Fruit fly (Drosophila melanogaster) whole organism, wandering third instar larva: ENCODE data around the gene Faa.

Experiments
- Abd-B ChIP-seq: fragments of >200 bp; optimal IDR thresholded peaks from 2 replicates; lab custom pipeline; 2017; ENCODE audit warnings: missing biosample characterization, missing genetic modification characterization
- CG9705 ChIP-seq: fragments of 200-800 bp; sonication (Bioruptor generic); optimal IDR thresholded peaks from 2 replicates; lab custom pipeline; 2018; ENCODE audit warnings: missing biosample characterization, mild to moderate bottlenecking, missing genetic modification characterization
- CrebA ChIP-seq: fragments of 200-800 bp; sonication (Bioruptor generic); optimal IDR thresholded peaks from 2 replicates; lab custom pipeline; 2016; ENCODE audit warnings: missing biosample characterization, mild to moderate bottlenecking, missing genetic modification characterization, borderline replicate concordance
- Dfd ChIP-seq: fragments of >200 bp; optimal IDR thresholded peaks from 2 replicates; lab custom pipeline; 2017; ENCODE audit warnings: missing biosample characterization, missing genetic modification characterization
- Dif ChIP-seq: fragments of 200-275, 200-300 bp; sonication (Bioruptor generic); optimal IDR thresholded peaks from 2 replicates; lab custom pipeline; 2018; ENCODE audit warnings: missing biosample characterization, missing genetic modification characterization; ENCODE audit not compliant: partially characterized antibody
- GATAd ChIP-seq: sonication (Bioruptor generic); optimal IDR thresholded peaks from 2 replicates; lab custom pipeline; 2016; ENCODE audit warnings: missing biosample characterization, missing genetic modification characterization
- HLH106 ChIP-seq: fragments of 200-800 bp; optimal IDR thresholded peaks from 3 replicates; lab custom pipeline; 2019; ENCODE audit warnings: missing biosample characterization, mild to moderate bottlenecking, missing genetic modification characterization, moderate library complexity
- Hnf4 ChIP-seq: fragments of 200-800 bp; sonication (Bioruptor generic); optimal IDR thresholded peaks from 2 replicates; lab custom pipeline; 2016; ENCODE audit warnings: missing biosample characterization, mild to moderate bottlenecking, missing genetic modification characterization
- Hr83 ChIP-seq: fragments of 200-300 bp; sonication (Bioruptor generic); optimal IDR thresholded peaks from 2 replicates; lab custom pipeline; 2016; ENCODE audit warnings: missing biosample characterization, mild to moderate bottlenecking, missing genetic modification characterization, moderate library complexity; ENCODE audit not compliant: poor library complexity, severe bottlenecking
- Jra ChIP-seq: sonication (Bioruptor generic); optimal IDR thresholded peaks from 2 replicates; lab custom pipeline; 2016; ENCODE audit warnings: missing biosample characterization, missing genetic modification characterization
- Mio ChIP-seq: sonication (Bioruptor generic); optimal IDR thresholded peaks from 2 replicates; lab custom pipeline; 2016; ENCODE audit warnings: missing biosample characterization, missing genetic modification characterization
- Myc ChIP-seq: fragments of >200 bp; optimal IDR thresholded peaks from 2 replicates; lab custom pipeline; 2017
- N ChIP-seq: fragments of >200 bp; optimal IDR thresholded peaks from 2 replicates; lab custom pipeline; 2018; ENCODE audit warnings: missing biosample characterization, missing external identifiers, missing genetic modification characterization
- OdsH ChIP-seq: fragments of 200-800 bp; sonication (Bioruptor generic); optimal IDR thresholded peaks from 2 replicates; lab custom pipeline; 2016; ENCODE audit warnings: missing biosample characterization, mild to moderate bottlenecking, missing genetic modification characterization
- Vsx2 ChIP-seq: fragments of 200-300, 225-300 bp; sonication (Bioruptor generic); optimal IDR thresholded peaks from 2 replicates; lab custom pipeline; 2018; ENCODE audit warnings: missing biosample characterization, missing genetic modification characterization; ENCODE audit not compliant: partially characterized antibody
- br ChIP-seq: fragments of 200-800 bp; sonication (Bioruptor generic); optimal IDR thresholded peaks from 2 replicates; lab custom pipeline; 2016; ENCODE audit warnings: missing biosample characterization, missing genetic modification characterization
- brk ChIP-seq: fragments of 200-800 bp; sonication (Bioruptor generic); optimal IDR thresholded peaks from 2 replicates; lab custom pipeline; 2016; ENCODE audit warnings: missing biosample characterization, mild to moderate bottlenecking, missing genetic modification characterization
- dl ChIP-seq, 2 experiments: fragments of 175-275, 200-275 bp in 1 of 2; fragments of 200-275 bp in 1 of 2; sonication (Bioruptor generic); optimal IDR thresholded peaks; lab custom pipeline; 2018; ENCODE audit warnings: mild to moderate bottlenecking in 2 of 2, missing biosample characterization in 2 of 2, missing genetic modification characterization in 2 of 2, moderate library complexity in 2 of 2; ENCODE audit not compliant: partially characterized antibody in 2 of 2, insufficient read depth in 1 of 2
- dsf ChIP-seq: sonication (Bioruptor generic); optimal IDR thresholded peaks from 2 replicates; lab custom pipeline; 2016; ENCODE audit warnings: missing biosample characterization, missing genetic modification characterization, borderline replicate concordance
- ey ChIP-seq: fragments of 200-800 bp; sonication (Bioruptor generic); optimal IDR thresholded peaks from 2 replicates; lab custom pipeline; 2016; ENCODE audit warnings: missing biosample characterization, missing genetic modification characterization
- foxo ChIP-seq, 2 experiments: fragments of 200-800 bp; sonication (Bioruptor generic); optimal IDR thresholded peaks; 2 replicates in 1 of 2; 3 replicates in 1 of 2; lab custom pipeline; 2016 to 2017; ENCODE audit warnings: missing biosample characterization in 2 of 2, missing genetic modification characterization in 2 of 2
- fru ChIP-seq: fragments of 200-800 bp; sonication (Bioruptor generic); optimal IDR thresholded peaks from 3 replicates; lab custom pipeline; 2016; ENCODE audit warnings: missing biosample characterization, mild to moderate bottlenecking, missing genetic modification characterization
- h ChIP-seq: fragments of 200-800 bp; sonication (Bioruptor generic); optimal IDR thresholded peaks from 3 replicates; lab custom pipeline; 2016; ENCODE audit warnings: missing biosample characterization, mild to moderate bottlenecking, missing genetic modification characterization
- jim ChIP-seq: fragments of 175-275, 200-325 bp; sonication (Bioruptor generic); optimal IDR thresholded peaks from 2 replicates; lab custom pipeline; 2016; ENCODE audit warnings: missing biosample characterization, mild to moderate bottlenecking, missing genetic modification characterization
- lola ChIP-seq: fragments of >200 bp; optimal IDR thresholded peaks from 2 replicates; lab custom pipeline; 2017; ENCODE audit warnings: missing biosample characterization, missing genetic modification characterization
- pan ChIP-seq: fragments of >200 bp; optimal IDR thresholded peaks from 2 replicates; lab custom pipeline; 2017
- psq ChIP-seq: fragments of 200-800 bp; sonication (Bioruptor generic); optimal IDR thresholded peaks from 3 replicates; lab custom pipeline; 2017; ENCODE audit warnings: missing biosample characterization, mild to moderate bottlenecking, missing genetic modification characterization, moderate library complexity
- sage ChIP-seq: fragments of 200-800 bp; sonication (Bioruptor generic); optimal IDR thresholded peaks from 2 replicates; lab custom pipeline; 2016; ENCODE audit warnings: missing biosample characterization, mild to moderate bottlenecking, missing genetic modification characterization
- sv ChIP-seq: fragments of 200-800 bp; sonication (Bioruptor generic); optimal IDR thresholded peaks from 3 replicates; lab custom pipeline; 2016; ENCODE audit warnings: missing biosample characterization, missing genetic modification characterization
- tai ChIP-seq: sonication (Bioruptor generic); optimal IDR thresholded peaks from 2 replicates; lab custom pipeline; 2016; ENCODE audit warnings: missing biosample characterization, missing genetic modification characterization
- usp ChIP-seq: fragments of >200 bp; optimal IDR thresholded peaks from 2 replicates; lab custom pipeline; 2017; ENCODE audit warnings: missing biosample characterization, missing genetic modification characterization
- woc ChIP-seq: sonication (Bioruptor generic); optimal IDR thresholded peaks from 2 replicates; lab custom pipeline; 2016; ENCODE audit warnings: missing biosample characterization, mild to moderate bottlenecking, missing genetic modification characterization

The Faa gene

DNA sequence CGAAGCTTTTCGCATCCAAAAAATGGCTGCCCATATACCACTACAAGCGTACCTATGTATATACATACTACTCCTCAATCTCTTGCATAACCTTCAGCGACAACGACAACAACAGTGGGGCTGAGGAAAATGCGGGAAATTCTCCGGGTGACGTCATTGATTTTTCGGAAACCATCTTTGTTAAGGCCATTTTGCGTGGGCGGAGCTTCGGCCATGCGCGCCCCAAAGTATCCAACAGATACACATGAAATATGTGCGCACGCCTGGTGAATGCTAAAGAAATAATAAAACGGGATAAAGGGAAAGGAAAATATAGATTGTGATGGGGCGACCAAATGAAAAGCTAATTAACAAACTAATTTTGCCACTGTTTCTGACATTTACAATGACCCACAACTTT lies 12.1 kb upstream of the Faa start:
- TF ChIP-seq br (GFP tag; lab: Kevin White, UChicago) (no peak), pan (lab: Kevin White, UChicago) (no peak), Dfd (GFP tag; lab: Kevin White, UChicago) (no peak), foxo (GFP tag; optimal IDR thresholded peaks at IDR 0.05; lab: Kevin White, UChicago) (no peak), sage (GFP tag; lab: Kevin White, UChicago) (no peak), Hnf4 (GFP tag; lab: Kevin White, UChicago) (no peak), lola (GFP tag; lab: Kevin White, UChicago) (no peak), Abd-B (GFP tag; lab: Kevin White, UChicago) (no peak), tai (GFP tag; lab: Kevin White, UChicago) (no peak), sv (no peak), brk (GFP tag; lab: Kevin White, UChicago) (no peak)
- TF ChIP-seq, all 38 proteins: peak for 0

DNA sequence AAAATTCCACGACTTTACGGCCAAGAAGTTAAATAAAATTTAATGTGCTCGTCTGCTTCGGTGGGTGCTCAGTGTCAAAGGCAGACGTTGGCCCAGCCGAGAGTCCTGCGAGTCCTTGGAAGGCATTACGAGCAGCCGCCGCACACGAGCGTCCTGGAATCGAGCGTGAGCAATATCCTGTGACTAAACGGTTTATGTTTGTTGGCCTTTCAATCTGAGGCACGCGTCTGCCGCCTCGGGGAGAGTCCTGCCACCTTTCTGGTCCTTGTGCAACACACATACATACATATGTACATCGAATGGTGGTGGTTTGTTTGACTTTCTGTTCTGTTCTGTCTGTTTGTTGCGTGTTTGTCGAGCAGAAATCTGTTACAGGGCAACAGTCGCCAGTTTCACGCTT lies 9.7 kb upstream of the Faa start:
- TF ChIP-seq dl (GFP tag; optimal IDR thresholded peaks at IDR 0.05; lab: Kevin White, UChicago; ENCODE audit: insufficient read depth in 1 of 2, partially characterized antibody in 2 of 2) (no peak), brk (GFP tag; lab: Kevin White, UChicago) (no peak), GATAd (GFP tag; lab: Kevin White, UChicago) (no peak), pan (lab: Kevin White, UChicago) (no peak), Hnf4 (GFP tag; lab: Kevin White, UChicago) (no peak), jim (GFP tag; lab: Kevin White, UChicago) (no peak), lola (GFP tag; lab: Kevin White, UChicago) (no peak), OdsH (no peak), usp (GFP tag; lab: Kevin White, UChicago) (no peak), HLH106 (tag; lab: Kevin White, UChicago) (no peak), sv (no peak), Hr83 (GFP tag; lab: Kevin White, UChicago) (no peak)

DNA sequence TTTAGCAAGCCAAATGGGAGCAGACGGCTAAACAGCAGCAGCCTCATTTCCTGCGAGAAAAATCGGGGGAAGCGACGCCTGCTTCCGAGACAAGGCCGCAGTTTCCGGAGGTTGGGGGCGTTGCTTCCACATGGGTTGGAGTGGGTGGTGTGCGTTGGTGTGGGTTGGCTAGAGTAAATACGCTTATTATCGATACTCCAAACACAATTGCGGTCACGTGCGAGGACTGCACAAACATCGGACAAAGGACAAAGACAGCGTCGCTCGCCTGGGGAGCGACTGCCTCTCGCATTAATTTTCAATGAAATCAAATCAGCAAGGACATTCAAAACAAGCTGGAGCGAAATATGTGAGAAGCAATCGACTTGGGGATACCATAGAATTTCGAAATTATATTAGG lies 7.5 kb upstream of the Faa start:
- TF ChIP-seq Mio (GFP tag; lab: Kevin White, UChicago) (no peak), Dif (GFP tag; lab: Kevin White, UChicago) (no peak), jim (GFP tag; lab: Kevin White, UChicago) (no peak), br (GFP tag; lab: Kevin White, UChicago) (no peak), CrebA (no peak), ey (GFP tag; lab: Kevin White, UChicago) (no peak), woc (GFP tag; lab: Kevin White, UChicago) (no peak)

DNA sequence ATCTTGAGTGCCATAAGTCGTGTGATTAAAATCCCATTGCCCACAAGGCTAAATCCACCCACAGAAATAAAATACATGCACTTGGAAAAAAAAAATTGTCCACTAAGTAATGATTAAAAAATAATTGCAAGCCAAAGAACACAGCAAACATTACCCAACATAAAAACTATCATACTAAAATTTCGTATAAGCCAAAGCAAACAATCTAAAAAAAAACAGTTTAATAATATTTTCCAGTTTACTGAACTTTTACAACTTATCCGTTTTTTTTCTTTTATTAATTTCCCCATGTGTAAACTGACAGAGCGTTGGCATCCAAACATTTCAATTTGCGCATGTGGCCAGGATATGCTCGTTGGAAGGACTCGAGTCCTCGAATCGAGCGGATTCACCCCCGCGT lies 6.5 kb upstream of the Faa start:
- no peak for TF ChIP-seq ey (GFP tag; lab: Kevin White, UChicago)
- no peak for TF ChIP-seq fru
- no peak for TF ChIP-seq N (GFP tag; lab: Kevin White, UChicago)
- TF ChIP-seq dsf, result no peak
- TF ChIP-seq CG9705 (GFP tag; lab: Kevin White, UChicago), result no peak
- TF ChIP-seq Vsx2, result no peak
- TF ChIP-seq Myc (lab: Kevin White, UChicago), result no peak
- no peak for TF ChIP-seq sage (GFP tag; lab: Kevin White, UChicago)
- TF ChIP-seq psq (GFP tag; lab: Kevin White, UChicago), result no peak
- TF ChIP-seq h (GFP tag; lab: Kevin White, UChicago), result no peak
- TF ChIP-seq br (GFP tag; lab: Kevin White, UChicago), result no peak
- no peak for TF ChIP-seq dl (GFP tag; optimal IDR thresholded peaks at IDR 0.05; lab: Kevin White, UChicago; ENCODE audit: insufficient read depth in 1 of 2, partially characterized antibody in 2 of 2)
- no peak for TF ChIP-seq Mio (GFP tag; lab: Kevin White, UChicago)
- no peak for TF ChIP-seq lola (GFP tag; lab: Kevin White, UChicago)
- TF ChIP-seq Jra (GFP tag; lab: Kevin White, UChicago), result no peak
- no peak for TF ChIP-seq CrebA

DNA sequence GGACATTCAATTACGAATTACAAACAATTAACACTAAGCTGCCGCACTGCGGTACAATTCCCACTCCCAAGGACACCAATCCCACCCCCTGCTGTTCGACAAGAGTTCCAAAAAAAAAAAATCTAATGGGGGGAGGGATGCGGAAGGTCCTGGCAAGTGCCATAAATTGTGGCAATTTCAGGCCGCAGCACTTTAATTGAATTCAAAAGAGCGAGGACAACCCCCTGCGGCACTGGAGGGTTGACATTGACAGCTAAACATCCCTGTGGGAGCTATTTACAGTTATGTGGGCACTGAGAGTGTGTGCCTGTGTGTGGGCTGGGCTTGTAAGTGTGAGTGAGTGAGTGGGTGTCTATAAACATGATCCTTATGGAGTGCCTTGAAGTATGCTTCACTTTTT lies 3.2 kb upstream of the Faa start:
- TF ChIP-seq lola (GFP tag; lab: Kevin White, UChicago), result no peak
- no peak for TF ChIP-seq dl (GFP tag; optimal IDR thresholded peaks at IDR 0.05; lab: Kevin White, UChicago; ENCODE audit: insufficient read depth in 1 of 2, partially characterized antibody in 2 of 2)
- no peak for TF ChIP-seq sage (GFP tag; lab: Kevin White, UChicago)
- TF ChIP-seq usp (GFP tag; lab: Kevin White, UChicago), result no peak
- no peak for TF ChIP-seq OdsH
- no peak for TF ChIP-seq h (GFP tag; lab: Kevin White, UChicago)
